Comparison of ENCODE assay signal across 1 fruit fly cellular context in the genomic region with DNA sequence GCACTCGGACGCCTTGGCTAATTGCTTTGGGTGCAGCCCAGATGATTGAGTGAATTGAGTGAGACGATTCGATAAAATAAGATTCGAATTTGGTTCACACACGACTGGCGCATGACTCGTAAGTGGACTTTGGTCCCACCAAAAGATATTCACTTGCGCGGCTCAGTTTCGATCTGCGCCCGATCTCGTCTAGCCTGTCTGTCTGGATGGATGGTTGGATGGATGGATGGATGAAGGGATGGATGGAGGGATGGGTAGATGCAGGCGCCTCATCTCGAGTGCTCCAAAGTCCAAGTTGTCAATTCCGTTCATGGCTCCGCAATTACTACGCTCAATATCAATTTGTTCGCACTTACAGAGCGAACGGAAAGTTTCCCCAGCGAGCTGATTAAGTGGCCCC.
A peak's percentile ranks its signal among the peaks of the same experiment; 100 is the strongest.
TF ChIP-seq lines count a peak whose summit lies in the region.

No protein-coding gene starts in this region.

TF ChIP-seq in whole organism, prepupa, 60 proteins besides CTCF, POLR2A, EP300 and RAD21 (continued from another document):
- no peak for TF ChIP-seq fd59A (GFP tag; optimal IDR thresholded peaks at IDR 0.05; lab: Kevin White, UChicago)
- TF ChIP-seq CG34406 (GFP tag; optimal IDR thresholded peaks at IDR 0.05; lab: Kevin White, UChicago) = no peak
- TF ChIP-seq topi (GFP tag; optimal IDR thresholded peaks at IDR 0.05; lab: Kevin White, UChicago) = no peak
- no peak for TF ChIP-seq fkh (GFP tag; optimal IDR thresholded peaks at IDR 0.05; lab: Kevin White, UChicago)
- TF ChIP-seq Lpt (GFP tag; optimal IDR thresholded peaks at IDR 0.05; lab: Kevin White, UChicago) = peak; percentile 10
- TF ChIP-seq CG8119 (GFP tag; IDR thresholded peaks at IDR 0.05; lab: Robert Waterston, UW) = peak; percentile 59; the same call in 2 of the 3 replicates
- peak; percentile 10 for TF ChIP-seq svp (GFP tag; lab: Kevin White, UChicago)
- TF ChIP-seq Sox15 (GFP tag; optimal IDR thresholded peaks at IDR 0.05; lab: Kevin White, UChicago) = no peak
- peak; percentile 32 for TF ChIP-seq CG6854 (GFP tag; optimal IDR thresholded peaks at IDR 0.05; lab: Kevin White, UChicago)
- peak; percentile 33 for TF ChIP-seq Ets96B (tag; optimal IDR thresholded peaks at IDR 0.05; lab: Kevin White, UChicago)
- no peak for TF ChIP-seq dsx (GFP tag; optimal IDR thresholded peaks at IDR 0.05; lab: Kevin White, UChicago; ENCODE audit: poor library complexity, severe bottlenecking)
- no peak for TF ChIP-seq achi (GFP tag; optimal IDR thresholded peaks at IDR 0.05; lab: Kevin White, UChicago)
- peak; percentile 16 for TF ChIP-seq CG3032 (tag; optimal IDR thresholded peaks at IDR 0.05; lab: Kevin White, UChicago)
- no peak for TF ChIP-seq Sox102F (GFP tag; optimal IDR thresholded peaks at IDR 0.05; lab: Kevin White, UChicago)
- TF ChIP-seq CG6276 (GFP tag; optimal IDR thresholded peaks at IDR 0.05; lab: Kevin White, UChicago) = peak; percentile 88
- no peak for TF ChIP-seq Ets21C (GFP tag; optimal IDR thresholded peaks at IDR 0.05; lab: Kevin White, UChicago)
- no peak; the same call in 2 of the 3 replicates for TF ChIP-seq CG6163 (GFP tag; IDR thresholded peaks at IDR 0.05; lab: Robert Waterston, UW)
- TF ChIP-seq Eip93F (GFP tag; optimal IDR thresholded peaks at IDR 0.05; lab: Kevin White, UChicago) = no peak
- TF ChIP-seq Eip75B (GFP tag; optimal IDR thresholded peaks at IDR 0.05; lab: Kevin White, UChicago) = no peak
- TF ChIP-seq CG9139 (GFP tag; optimal IDR thresholded peaks at IDR 0.05; lab: Kevin White, UChicago) = peak; percentile 88
- peak; percentile 43 for TF ChIP-seq CG3919 (GFP tag; optimal IDR thresholded peaks at IDR 0.05; lab: Kevin White, UChicago)
- peak; percentile 90 to 91 for TF ChIP-seq ss (GFP tag; optimal IDR thresholded peaks at IDR 0.05; lab: Kevin White, UChicago)
- TF ChIP-seq salr (GFP tag; optimal IDR thresholded peaks at IDR 0.05; lab: Kevin White, UChicago) = no peak
- TF ChIP-seq Met (GFP tag; optimal IDR thresholded peaks at IDR 0.05; lab: Kevin White, UChicago) = no peak
- no peak for TF ChIP-seq CG10631 (GFP tag; optimal IDR thresholded peaks at IDR 0.05; lab: Kevin White, UChicago)
- no peak for TF ChIP-seq lz (GFP tag; optimal IDR thresholded peaks at IDR 0.05; lab: Kevin White, UChicago)
